Fruit fly (Drosophila melanogaster) whole organism, prepupa: ENCODE results near the gene CG9541.

Experiments used
- CG1621 ChIP-seq: fragments of 200-800 bp; sonication (Bioruptor generic); optimal IDR thresholded peaks from 3 replicates; lab custom pipeline; 2018; ENCODE audit warnings: missing biosample characterization, mild to moderate bottlenecking, missing genetic modification characterization
- CG6792 ChIP-seq: fragments of 200-800 bp; sonication (Bioruptor generic); optimal IDR thresholded peaks from 3 replicates; lab custom pipeline; 2016; ENCODE audit warnings: missing biosample characterization, missing genetic modification characterization
- CG6808 ChIP-seq: fragments of 200-800 bp; sonication (Bioruptor generic); optimal IDR thresholded peaks from 3 replicates; lab custom pipeline; 2017; ENCODE audit warnings: missing biosample characterization, missing genetic modification characterization, mild to moderate bottlenecking, moderate library complexity, missing genetic modification reagents
- CG6854 ChIP-seq: fragments of 200-800 bp; sonication (Bioruptor generic); optimal IDR thresholded peaks from 2 replicates; lab custom pipeline; 2017; ENCODE audit warnings: missing biosample characterization, mild to moderate bottlenecking, missing genetic modification characterization
- CG8119 ChIP-seq: fragments of 200-800 bp; sonication (Bioruptor generic); IDR thresholded peaks from 3 replicates; pipeline ENCODE4 v1.3.6; 2022; ENCODE audit warnings: missing biosample characterization, missing genetic modification characterization
- Eip78C ChIP-seq: fragments of 200-800 bp; sonication (Bioruptor generic); peaks from one replicate; lab custom pipeline; 2016; ENCODE audit warnings: missing biosample characterization, missing genetic modification characterization
- Gug ChIP-seq: fragments of 200-800 bp; sonication (Bioruptor generic); IDR thresholded peaks from 2 replicates; pipeline ENCODE4 v1.3.6; 2022; ENCODE audit warnings: missing biosample characterization, missing genetic modification characterization
- acj6 ChIP-seq: fragments of 200-800 bp; sonication (Bioruptor generic); optimal IDR thresholded peaks from 3 replicates; lab custom pipeline; 2016; ENCODE audit warnings: missing biosample characterization, missing genetic modification characterization
- dac ChIP-seq: fragments of 200-800 bp; sonication (Bioruptor generic); optimal IDR thresholded peaks from 2 replicates; lab custom pipeline; 2017; ENCODE audit warnings: missing biosample characterization, mild to moderate bottlenecking, missing genetic modification characterization
- lz ChIP-seq: fragments of 200-800 bp; sonication (Bioruptor generic); optimal IDR thresholded peaks from 3 replicates; lab custom pipeline; 2016; ENCODE audit warnings: missing biosample characterization, missing genetic modification characterization
- net ChIP-seq: fragments of 200-800 bp; sonication (Bioruptor generic); optimal IDR thresholded peaks from 3 replicates; lab custom pipeline; 2016; ENCODE audit warnings: missing biosample characterization, missing genetic modification characterization
- spab ChIP-seq: fragments of 200-800 bp; sonication (Bioruptor generic); optimal IDR thresholded peaks from 2 replicates; lab custom pipeline; 2017; ENCODE audit warnings: missing biosample characterization, mild to moderate bottlenecking, missing genetic modification characterization, missing genetic modification reagents
- ss ChIP-seq, 2 experiments: fragments of 200-800 bp; sonication (Bioruptor generic); optimal IDR thresholded peaks; 2 replicates in 1 of 2; 3 replicates in 1 of 2; lab custom pipeline; 2017 to 2018; ENCODE audit warnings: mild to moderate bottlenecking in 2 of 2, missing biosample characterization in 2 of 2, missing genetic modification characterization in 2 of 2, moderate library complexity in 1 of 2

DNA sequence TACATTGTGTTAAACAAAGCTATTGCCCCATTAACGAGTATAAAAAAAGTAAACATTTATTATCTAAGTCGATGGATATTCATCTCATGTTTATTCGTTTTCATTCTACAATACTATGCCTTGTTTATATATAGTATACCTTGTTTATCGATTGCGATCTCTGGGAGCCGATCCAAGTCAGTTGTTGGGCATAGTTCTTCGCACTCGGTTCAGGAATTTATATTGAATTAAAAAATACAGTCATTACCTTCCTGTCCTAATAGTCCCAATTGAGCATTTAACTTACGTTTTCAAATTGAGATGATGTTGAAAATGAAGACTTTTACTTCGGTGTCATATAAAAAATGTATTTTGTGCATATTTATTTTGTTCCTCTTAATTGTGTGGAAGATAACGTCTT is 10.6 kb downstream of the CG9541 start, which contains the start of gene CG32984:
- no peak for TF ChIP-seq dac (GFP tag; lab: Kevin White, UChicago)
- no peak for TF ChIP-seq ss (GFP tag; optimal IDR thresholded peaks at IDR 0.05; lab: Kevin White, UChicago)
- TF ChIP-seq CG6808 (GFP tag; lab: Kevin White, UChicago): no peak
- no peak for TF ChIP-seq Gug (GFP tag; lab: Robert Waterston, UW)
- no peak for TF ChIP-seq Eip78C (GFP tag; lab: Kevin White, UChicago)
- no peak for TF ChIP-seq net
- no peak for TF ChIP-seq acj6 (GFP tag; lab: Kevin White, UChicago)
- no peak for TF ChIP-seq CG1621
- TF ChIP-seq CG6792: no peak
- no peak for TF ChIP-seq spab (GFP tag; lab: Kevin White, UChicago)
- no peak for TF ChIP-seq lz
- no peak for TF ChIP-seq CG8119 (GFP tag; lab: Robert Waterston, UW)
- TF ChIP-seq CG6854: no peak
